Fruit fly (Drosophila melanogaster) whole organism, embryonic: ENCODE results near the gene Lrch.

Experiments
- ATbp ChIP-seq: fragments of 200-800 bp; sonication (Bioruptor generic); optimal IDR thresholded peaks from 2 replicates; lab custom pipeline; 2017; ENCODE audit warnings: missing biosample characterization, mild to moderate bottlenecking, missing genetic modification characterization, missing genetic modification reagents
- CG1024 ChIP-seq: fragments of 200-800 bp; sonication (Bioruptor generic); IDR thresholded peaks from 2 replicates; pipeline ENCODE4 v1.3.6; 2022; ENCODE audit warnings: missing biosample characterization, missing genetic modification characterization
- CG10366 ChIP-seq: fragments of 200-800 bp; sonication (Bioruptor generic); IDR thresholded peaks from 2 replicates; pipeline ENCODE4 v1.3.6; 2022; ENCODE audit warnings: missing biosample characterization, missing genetic modification characterization
- CG10543 ChIP-seq: fragments of 200-800 bp; sonication (Bioruptor generic); optimal IDR thresholded peaks from 3 replicates; lab custom pipeline; 2017; ENCODE audit warnings: missing biosample characterization, mild to moderate bottlenecking, missing genetic modification characterization, moderate library complexity
- CG10654 ChIP-seq: fragments of 200-800 bp; sonication (Bioruptor generic); optimal IDR thresholded peaks from 2 replicates; lab custom pipeline; 2016; ENCODE audit warnings: missing biosample characterization, missing genetic modification characterization
- CG11093 ChIP-seq: fragments of 200-800 bp; sonication (Bioruptor generic); IDR thresholded peaks from 3 replicates; pipeline ENCODE4 v1.3.6; 2022; ENCODE audit warnings: missing biosample characterization, missing genetic modification characterization
- CG12219 ChIP-seq: fragments of 200-800 bp; sonication (Bioruptor generic); optimal IDR thresholded peaks from 3 replicates; lab custom pipeline; 2018; ENCODE audit warnings: missing biosample characterization, mild to moderate bottlenecking, missing genetic modification characterization
- CG12769 ChIP-seq: fragments of 200-800 bp; sonication (Bioruptor generic); optimal IDR thresholded peaks from 2 replicates; lab custom pipeline; 2019; ENCODE audit warnings: missing biosample characterization, mild to moderate bottlenecking, missing genetic modification characterization, moderate library complexity
- CG12942 ChIP-seq: fragments of 200-800 bp; sonication (Bioruptor generic); optimal IDR thresholded peaks from 3 replicates; lab custom pipeline; 2016; ENCODE audit warnings: missing biosample characterization, missing genetic modification characterization
- CG14441 ChIP-seq: fragments of 200-800 bp; sonication (Bioruptor generic); IDR thresholded peaks from 2 replicates; pipeline ENCODE4 v1.3.6; 2022; ENCODE audit warnings: missing biosample characterization, missing genetic modification characterization
- CG1603 ChIP-seq: fragments of 200-800 bp; sonication (Bioruptor generic); optimal IDR thresholded peaks from 2 replicates; lab custom pipeline; 2019; ENCODE audit warnings: missing biosample characterization, mild to moderate bottlenecking, missing genetic modification characterization, moderate library complexity
- CG16815 ChIP-seq: fragments of 200-800 bp; sonication (Bioruptor generic); optimal IDR thresholded peaks from 3 replicates; lab custom pipeline; 2017; ENCODE audit warnings: missing biosample characterization, mild to moderate bottlenecking, missing genetic modification characterization
- CG17359 ChIP-seq: fragments of 200-800 bp; sonication (Bioruptor generic); optimal IDR thresholded peaks from 3 replicates; lab custom pipeline; 2018; ENCODE audit warnings: missing biosample characterization, mild to moderate bottlenecking, missing genetic modification characterization, moderate library complexity
- CG1792 ChIP-seq: fragments of 200-800 bp; sonication (Bioruptor generic); optimal IDR thresholded peaks from 2 replicates; lab custom pipeline; 2016; ENCODE audit warnings: missing biosample characterization, missing genetic modification characterization
- CG2199 ChIP-seq: fragments of 200-800 bp; sonication (Bioruptor generic); IDR thresholded peaks from 3 replicates; pipeline ENCODE4 v1.3.6; 2022; ENCODE audit warnings: missing biosample characterization, missing genetic modification characterization
- CG2875 ChIP-seq: fragments of 200-800 bp; sonication (Bioruptor generic); optimal IDR thresholded peaks from 2 replicates; lab custom pipeline; 2017; ENCODE audit warnings: missing biosample characterization, mild to moderate bottlenecking, missing genetic modification characterization, missing genetic modification reagents
- CG3995 ChIP-seq: fragments of 200-800 bp; sonication (Bioruptor generic); optimal IDR thresholded peaks from 3 replicates; lab custom pipeline; 2016; ENCODE audit warnings: missing biosample characterization, missing genetic modification characterization
- CG4360 ChIP-seq: fragments of 200-800 bp; sonication (Bioruptor generic); IDR thresholded peaks from 2 replicates; pipeline ENCODE4 v1.3.6; 2022; ENCODE audit warnings: missing biosample characterization, missing genetic modification characterization
- CG4854 ChIP-seq: fragments of 200-800 bp; sonication (Bioruptor generic); optimal IDR thresholded peaks from 2 replicates; lab custom pipeline; 2016; ENCODE audit warnings: missing biosample characterization, missing genetic modification characterization, inconsistent platforms
- CG5245 ChIP-seq: fragments of 200-800 bp; sonication (Bioruptor generic); optimal IDR thresholded peaks from 3 replicates; lab custom pipeline; 2016; ENCODE audit warnings: missing biosample characterization, missing genetic modification characterization
- CG6765 ChIP-seq: fragments of 200-800 bp; sonication (Bioruptor generic); optimal IDR thresholded peaks from 3 replicates; lab custom pipeline; 2017; ENCODE audit warnings: missing biosample characterization, mild to moderate bottlenecking, missing genetic modification characterization
- CG7271 ChIP-seq: fragments of 200-800 bp; sonication (Bioruptor generic); optimal IDR thresholded peaks from 2 replicates; lab custom pipeline; 2018; ENCODE audit warnings: missing biosample characterization, mild to moderate bottlenecking, missing genetic modification characterization, moderate library complexity
- CG8089 ChIP-seq: fragments of 200-800 bp; sonication (Bioruptor generic); optimal IDR thresholded peaks from 3 replicates; lab custom pipeline; 2016; ENCODE audit warnings: missing biosample characterization, missing genetic modification characterization
- CG9609 ChIP-seq: fragments of 200-800 bp; sonication (Bioruptor generic); optimal IDR thresholded peaks from 3 replicates; lab custom pipeline; 2016; ENCODE audit warnings: missing biosample characterization, missing genetic modification characterization
- Doc2 ChIP-seq: fragments of 200-800 bp; sonication (Bioruptor generic); IDR thresholded peaks from 2 replicates; pipeline ENCODE4 v1.3.6; 2022; ENCODE audit warnings: missing biosample characterization, missing genetic modification characterization
- Fer2 ChIP-seq: fragments of 200-800 bp; sonication (Bioruptor generic); optimal IDR thresholded peaks from 2 replicates; lab custom pipeline; 2018; ENCODE audit warnings: missing biosample characterization, mild to moderate bottlenecking, missing genetic modification characterization, moderate library complexity
- Gsc ChIP-seq: fragments of 200-800 bp; sonication (Bioruptor generic); IDR thresholded peaks from 2 replicates; pipeline ENCODE4 v1.3.6; 2022; ENCODE audit warnings: missing biosample characterization, missing genetic modification characterization
- Hr3 ChIP-seq: fragments of 200-800 bp; sonication (Bioruptor generic); optimal IDR thresholded peaks from 3 replicates; lab custom pipeline; 2016; ENCODE audit warnings: missing biosample characterization, missing genetic modification characterization
- Hsf ChIP-seq: fragments of 200-800 bp; sonication (Bioruptor generic); optimal IDR thresholded peaks from 3 replicates; lab custom pipeline; 2016; ENCODE audit warnings: missing biosample characterization, missing genetic modification characterization
- Mes4 ChIP-seq: fragments of 200-800 bp; sonication (Bioruptor generic); optimal IDR thresholded peaks from 2 replicates; lab custom pipeline; 2016; ENCODE audit warnings: missing biosample characterization, missing genetic modification characterization
- NfI ChIP-seq: fragments of 200-800 bp; sonication (Bioruptor generic); optimal IDR thresholded peaks from 3 replicates; lab custom pipeline; 2018; ENCODE audit warnings: missing biosample characterization, mild to moderate bottlenecking, missing genetic modification characterization, moderate library complexity
- Rx ChIP-seq: fragments of 200-800 bp; sonication (Bioruptor generic); IDR thresholded peaks from 2 replicates; pipeline ENCODE4 v1.3.6; 2022; ENCODE audit warnings: missing biosample characterization, missing genetic modification characterization
- Side ChIP-seq: fragments of 200-800 bp; sonication (Bioruptor generic); optimal IDR thresholded peaks from 2 replicates; lab custom pipeline; 2016; ENCODE audit warnings: missing biosample characterization, missing genetic modification characterization
- Stat92E ChIP-seq, 3 experiments: fragments of >200 bp in 2 of 3; fragments of 200-800 bp in 1 of 3; sonication (Bioruptor generic) in 1 of 3; optimal IDR thresholded peaks; 2 replicates each; lab custom pipeline; 2017 to 2019; ENCODE audit warnings: missing biosample characterization in 3 of 3, missing genetic modification characterization in 3 of 3, mild to moderate bottlenecking in 1 of 3, moderate library complexity in 1 of 3
- Taf1 ChIP-seq: fragments of 200-800 bp; sonication (Bioruptor generic); IDR thresholded peaks from 2 replicates; pipeline ENCODE4 v1.3.6; 2022; ENCODE audit warnings: missing biosample characterization, missing genetic modification characterization
- Usf ChIP-seq: fragments of 200-800 bp; sonication (Bioruptor generic); optimal IDR thresholded peaks from 2 replicates; lab custom pipeline; 2017; ENCODE audit warnings: missing genotype, missing biosample characterization, missing genetic modification characterization
- ab ChIP-seq: fragments of 200-800 bp; sonication (Bioruptor generic); optimal IDR thresholded peaks from 2 replicates; lab custom pipeline; 2016; ENCODE audit warnings: missing biosample characterization, missing genetic modification characterization
- bcd ChIP-seq: fragments of 200-800 bp; sonication (Bioruptor generic); optimal IDR thresholded peaks from 2 replicates; lab custom pipeline; 2017; ENCODE audit warnings: missing biosample characterization, mild to moderate bottlenecking, missing genetic modification characterization
- br ChIP-seq: fragments of >200 bp; optimal IDR thresholded peaks from 2 replicates; lab custom pipeline; 2017
- btn ChIP-seq: fragments of 200-800 bp; sonication (Bioruptor generic); optimal IDR thresholded peaks from 2 replicates; lab custom pipeline; 2016; ENCODE audit warnings: missing biosample characterization, missing genetic modification characterization
- chinmo ChIP-seq: fragments of 200-800 bp; sonication (Bioruptor generic); IDR thresholded peaks from 4 replicates; pipeline ENCODE4 v1.3.6; 2022; ENCODE audit warnings: missing biosample characterization, missing genetic modification characterization; ENCODE audit not compliant: partially characterized antibody
- crc ChIP-seq: fragments of 200-800 bp; sonication (Bioruptor generic); optimal IDR thresholded peaks from 2 replicates; lab custom pipeline; 2016; ENCODE audit warnings: missing biosample characterization, missing genetic modification characterization
- cwo ChIP-seq: fragments of 200-800 bp; sonication (Bioruptor generic); optimal IDR thresholded peaks from 3 replicates; lab custom pipeline; 2017; ENCODE audit warnings: missing biosample characterization, missing genetic modification characterization, mild to moderate bottlenecking, moderate library complexity, missing genetic modification reagents
- esg ChIP-seq: fragments of 200-800 bp; sonication (Bioruptor generic); conservative IDR thresholded peaks from 2 replicates; pipeline ENCODE4 v1.3.6; 2022; ENCODE audit warnings: missing biosample characterization, missing genetic modification characterization
- inv ChIP-seq: fragments of 200-800 bp; sonication (Bioruptor generic); IDR thresholded peaks from 2 replicates; pipeline ENCODE4 v1.3.6; 2022; ENCODE audit warnings: missing biosample characterization, missing genetic modification characterization; ENCODE audit not compliant: partially characterized antibody
- nerfin-2 ChIP-seq: fragments of 200-800 bp; sonication (Bioruptor generic); IDR thresholded peaks from 2 replicates; pipeline ENCODE4 v1.3.6; 2022; ENCODE audit warnings: missing biosample characterization, missing genetic modification characterization; ENCODE audit not compliant: partially characterized antibody
- tna ChIP-seq: fragments of 200-800 bp; sonication (Bioruptor generic); IDR thresholded peaks from 2 replicates; pipeline ENCODE4 v1.3.6; 2022; ENCODE audit warnings: missing biosample characterization, missing genetic modification characterization; ENCODE audit not compliant: partially characterized antibody
- twi ChIP-seq: fragments of 200-800 bp; optimal IDR thresholded peaks from 2 replicates; lab custom pipeline; 2019; ENCODE audit warnings: missing biosample characterization, mild to moderate bottlenecking, missing genetic modification characterization, moderate library complexity
- zen ChIP-seq: fragments of 200-800 bp; sonication (Bioruptor generic); optimal IDR thresholded peaks from 3 replicates; lab custom pipeline; 2018; ENCODE audit warnings: missing biosample characterization, mild to moderate bottlenecking, missing genetic modification characterization, moderate library complexity
- zf30C ChIP-seq: fragments of 200-800 bp; sonication (Bioruptor generic); optimal IDR thresholded peaks from 3 replicates; lab custom pipeline; 2018; ENCODE audit warnings: missing biosample characterization, mild to moderate bottlenecking, missing genetic modification characterization

Lrch gene

DNA sequence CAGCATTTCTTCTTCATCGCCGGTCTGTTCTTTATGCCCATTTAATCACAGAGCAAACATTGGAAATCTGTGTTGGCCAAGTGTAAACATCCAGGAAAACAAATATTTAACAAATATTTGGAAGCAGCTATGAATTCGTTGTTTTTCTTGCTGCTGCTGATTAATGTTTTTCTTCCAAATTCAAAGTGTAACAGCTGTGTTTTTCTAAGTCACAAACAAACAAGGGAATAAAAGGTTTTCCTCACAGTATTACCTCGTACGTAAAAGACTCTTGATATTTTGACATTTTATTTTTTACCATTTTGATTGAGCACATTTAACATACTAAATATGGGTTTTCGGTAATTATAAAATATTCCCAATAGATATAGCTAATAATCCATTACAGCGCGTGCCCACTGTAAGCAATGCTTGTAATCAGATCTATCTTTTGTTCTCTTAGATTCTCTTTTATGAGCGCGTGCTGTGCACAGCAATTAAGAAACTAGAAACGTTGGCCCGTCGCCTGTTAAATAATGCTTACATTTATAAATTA lies 5.1 kb downstream of the Lrch start (continued):
- TF ChIP-seq Side (GFP tag; lab: Kevin White, UChicago) = peak; percentile 98
- TF ChIP-seq cwo (GFP tag; lab: Kevin White, UChicago) = peak; percentile 89
- TF ChIP-seq CG12942 = peak; percentile 89
- peak; percentile 95 for TF ChIP-seq CG14441
- TF ChIP-seq CG1603 (tag; lab: Kevin White, UChicago) = peak; percentile 95
- TF ChIP-seq CG4360 = peak; percentile 85
- TF ChIP-seq CG10543 = peak; percentile 95
- peak; percentile 91 for TF ChIP-seq CG16815 (GFP tag; lab: Kevin White, UChicago)
- peak; percentile 94 for TF ChIP-seq Hr3 (GFP tag; lab: Kevin White, UChicago)
- no peak for TF ChIP-seq tna (GFP tag; lab: Robert Waterston, UW)
- TF ChIP-seq crc (GFP tag; lab: Kevin White, UChicago) = peak; percentile 96
- TF ChIP-seq Gsc (GFP tag; lab: Robert Waterston, UW) = no peak; the same call in 1 of the 2 replicates
- peak; percentile 80 for TF ChIP-seq Rx
- peak; percentile 88 for TF ChIP-seq ATbp (GFP tag; lab: Kevin White, UChicago)
- peak; percentile 85 for TF ChIP-seq Usf (GFP tag; lab: Kevin White, UChicago)
- TF ChIP-seq CG10366 = peak; percentile 92
- peak; percentile 98 for TF ChIP-seq CG17359 (tag; lab: Kevin White, UChicago)
- TF ChIP-seq CG2875 = peak; percentile 98
- peak; percentile 98 for TF ChIP-seq zen
- peak; percentile 98 for TF ChIP-seq CG10654
- peak; percentile 94 for TF ChIP-seq NfI (GFP tag; lab: Kevin White, UChicago)
- TF ChIP-seq CG1792 (GFP tag; lab: Kevin White, UChicago) = peak; percentile 99
- no peak for TF ChIP-seq br (lab: Kevin White, UChicago)
- peak; percentile 98 for TF ChIP-seq CG12769 (tag; lab: Kevin White, UChicago)
- TF ChIP-seq Hsf (GFP tag; lab: Kevin White, UChicago) = peak; percentile 95
- TF ChIP-seq zf30C (GFP tag; lab: Kevin White, UChicago) = peak; percentile 1
- peak; percentile 98 for TF ChIP-seq CG4854 (GFP tag; lab: Kevin White, UChicago)
- 0 out of 4 replicates have a peak, but pooled peaks have one; percentile 14 for TF ChIP-seq chinmo (GFP tag; lab: Robert Waterston, UW)
- TF ChIP-seq CG8089 (GFP tag; lab: Kevin White, UChicago) = peak; percentile 88
- TF ChIP-seq esg (GFP tag; lab: Robert Waterston, UW) = peak; percentile 92
- TF ChIP-seq Stat92E (GFP tag; optimal IDR thresholded peaks at IDR 0.05; lab: Kevin White, UChicago) = peak in 1 of 3 experiments; percentile 88
- TF ChIP-seq CG12219 (GFP tag; lab: Kevin White, UChicago) = peak; percentile 93
- peak; percentile 91 for TF ChIP-seq CG11093 (GFP tag; lab: Robert Waterston, UW)
- no peak for TF ChIP-seq inv (GFP tag; lab: Robert Waterston, UW)
- peak; percentile 93; the same call in 2 of the 3 replicates for TF ChIP-seq CG2199
- peak; percentile 93 for TF ChIP-seq Fer2 (tag; lab: Kevin White, UChicago)
- no peak for TF ChIP-seq nerfin-2 (GFP tag; lab: Robert Waterston, UW)
- peak; percentile 48; the same call in 1 of the 2 replicates for TF ChIP-seq Doc2 (GFP tag; lab: Robert Waterston, UW)
- peak; percentile 96 for TF ChIP-seq CG6765 (GFP tag; lab: Kevin White, UChicago)
- TF ChIP-seq Taf1 (GFP tag; lab: Robert Waterston, UW) = peak; percentile 87
- TF ChIP-seq bcd = peak; percentile 96
- TF ChIP-seq ab (GFP tag; lab: Kevin White, UChicago) = peak; percentile 85
- TF ChIP-seq CG1024 (GFP tag; lab: Robert Waterston, UW) = peak; percentile 82
- TF ChIP-seq CG3995 = peak; percentile 70
- TF ChIP-seq btn (GFP tag; lab: Kevin White, UChicago) = peak; percentile 98
- TF ChIP-seq CG5245 = peak; percentile 96
- TF ChIP-seq CG9609 (GFP tag; lab: Kevin White, UChicago) = peak; percentile 90
- TF ChIP-seq CG7271 (tag; lab: Kevin White, UChicago) = peak; percentile 99
- TF ChIP-seq twi = peak; percentile 97
- peak; percentile 83 for TF ChIP-seq Mes4 (GFP tag; lab: Kevin White, UChicago)
